Fruit fly (Drosophila melanogaster): ENCODE data around the gene Septin2.

The Septin2 gene

DNA sequence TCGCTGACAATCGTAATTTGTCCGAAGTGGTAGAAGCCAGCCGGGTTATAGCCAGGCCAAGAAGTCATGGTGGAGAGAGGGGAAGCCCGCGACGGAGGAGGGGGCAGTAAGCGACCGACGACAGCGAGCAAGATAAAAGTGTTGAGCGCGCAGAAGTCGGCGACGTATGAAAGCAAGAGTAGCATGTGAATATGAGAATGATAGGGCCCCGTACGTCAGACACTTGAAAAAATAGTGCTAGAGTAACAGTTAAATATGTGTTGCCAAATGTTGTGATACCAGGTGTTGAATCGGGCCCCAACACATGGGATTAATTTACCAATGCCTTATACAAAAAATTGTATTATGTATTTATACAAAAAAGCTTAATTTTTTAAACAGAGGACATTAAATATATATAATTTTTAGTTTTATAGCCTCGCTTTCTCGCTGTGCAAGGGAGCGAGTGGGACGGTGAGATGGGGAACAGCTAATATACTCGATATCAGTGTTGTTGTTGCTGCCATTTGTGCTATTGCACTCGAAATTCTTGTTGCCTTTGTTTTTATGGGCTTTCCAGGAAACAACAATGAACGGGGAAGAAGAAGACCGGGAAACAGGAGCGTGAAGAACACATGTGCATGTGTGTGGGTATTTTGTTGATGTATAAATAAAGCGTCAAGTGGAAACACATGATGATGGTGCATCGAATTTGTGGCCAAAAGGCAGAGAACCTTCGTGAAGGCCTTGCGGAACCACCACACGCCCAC lies 38.1 kb downstream of the Septin2 start (continued):
- TF ChIP-seq sisA (GFP tag; IDR thresholded peaks at IDR 0.05) (peak; percentile 85), vfl (GFP tag; optimal IDR thresholded peaks at IDR 0.05) (peak; percentile 21), Rfx (GFP tag; IDR thresholded peaks at IDR 0.05) (peak; percentile 89), CG5180 (GFP tag; optimal IDR thresholded peaks at IDR 0.05) (peak; percentile 89), CG14667 (GFP tag; IDR thresholded peaks at IDR 0.05) (peak; percentile 87), CkIIα-i1 (GFP tag; IDR thresholded peaks at IDR 0.05) (no peak), gfzf (GFP tag; optimal IDR thresholded peaks at IDR 0.05) (no peak), bcd (GFP tag; optimal IDR thresholded peaks at IDR 0.05) (peak; percentile 88), Atf-2 (GFP tag; optimal IDR thresholded peaks at IDR 0.05) (no peak), CG32767 (GFP tag; IDR thresholded peaks at IDR 0.05) (peak; percentile 58; the same call in 1 of the 2 replicates), Jarid2 (GFP tag; optimal IDR thresholded peaks at IDR 0.05) (peak; percentile 15), CG2129 (GFP tag; IDR thresholded peaks at IDR 0.05; ENCODE audit: partially characterized antibody) (no peak), Sry-δ (GFP tag; optimal IDR thresholded peaks at IDR 0.05) (no peak), gsb-n (tag; optimal IDR thresholded peaks at IDR 0.05) (peak; percentile 71), CG4820 (GFP tag; optimal IDR thresholded peaks at IDR 0.05) (peak; percentile 86), CG16813 (GFP tag; IDR thresholded peaks at IDR 0.05; ENCODE audit: partially characterized antibody) (no peak), CG8388 (GFP tag; optimal IDR thresholded peaks at IDR 0.05) (peak; percentile 86), h (optimal IDR thresholded peaks at IDR 0.05) (no peak), CG1832 (GFP tag; optimal IDR thresholded peaks at IDR 0.05) (no peak), Oaz (GFP tag; IDR thresholded peaks at IDR 0.05) (peak; percentile 69), btn (GFP tag; optimal IDR thresholded peaks at IDR 0.05) (no peak), Lhr (GFP tag; optimal IDR thresholded peaks at IDR 0.05) (peak; percentile 65), tin (GFP tag; optimal IDR thresholded peaks at IDR 0.05) (peak; percentile 85), Bdp1 (GFP tag; optimal IDR thresholded peaks at IDR 0.05) (peak; percentile 23), al (GFP tag; IDR thresholded peaks at IDR 0.05) (peak; percentile 75), ssp (GFP tag; IDR thresholded peaks at IDR 0.05) (peak; percentile 71), cg (GFP tag; optimal IDR thresholded peaks at IDR 0.05) (no peak), CG8359 (GFP tag; optimal IDR thresholded peaks at IDR 0.05; ENCODE audit: borderline replicate concordance) (peak; percentile 53), CG2678 (tag; optimal IDR thresholded peaks at IDR 0.05) (peak; percentile 93), CG31224 (GFP tag; IDR thresholded peaks at IDR 0.05) (peak; percentile 67; the same call in 1 of the 2 replicates), chif (GFP tag; optimal IDR thresholded peaks at IDR 0.05) (peak in 1 of 2 experiments; percentile 52), sens (GFP tag) (peak; percentile 91), CG7987 (GFP tag; optimal IDR thresholded peaks at IDR 0.05) (peak; percentile 47), ase (GFP tag; IDR thresholded peaks at IDR 0.05) (peak; percentile 70; the same call in 2 of the 3 replicates), Dref (GFP tag; IDR thresholded peaks at IDR 0.05) (0 out of 2 replicates have a peak, but pooled peaks have one; percentile 18), CG6791 (GFP tag; IDR thresholded peaks at IDR 0.05; ENCODE audit: partially characterized antibody) (0 out of 3 replicates have a peak, but pooled peaks have one; percentile 5), gem (tag; optimal IDR thresholded peaks at IDR 0.05) (peak; percentile 93), dpn (GFP tag; optimal IDR thresholded peaks at IDR 0.05) (peak; percentile 20 to 78), Adf1 (GFP tag; IDR thresholded peaks at IDR 0.05) (peak; percentile 75), E2f1 (GFP tag; IDR thresholded peaks at IDR 0.05) (peak; percentile 75), CG11456 (GFP tag; IDR thresholded peaks at IDR 0.05) (peak; percentile 78; the same call in 2 of the 3 replicates), danr (GFP tag; IDR thresholded peaks at IDR 0.05) (peak; percentile 79), Dp (GFP tag; optimal IDR thresholded peaks at IDR 0.05) (no peak), zfh2 (GFP tag; optimal IDR thresholded peaks at IDR 0.05) (peak; percentile 14), amos (GFP tag; IDR thresholded peaks at IDR 0.05; ENCODE audit: partially characterized antibody) (peak; percentile 32; the same call in 1 of the 2 replicates), Ada2b (GFP tag; IDR thresholded peaks at IDR 0.05) (peak; percentile 87), rib (GFP tag; IDR thresholded peaks at IDR 0.05) (peak; percentile 79), CG11504 (tag; optimal IDR thresholded peaks at IDR 0.05) (peak; percentile 91), Neu2 (GFP tag; optimal IDR thresholded peaks at IDR 0.05; ENCODE audit: borderline replicate concordance) (no peak)
